Worm (Caenorhabditis elegans): ENCODE data around the gene pad-2.

The pad-2 gene

ce11 chrIII:10296904-10297303 lies 18.0 kb downstream of the pad-2 start:
- peak; percentile 67 for TF ChIP-seq nhr-85 (tag)
- no peak for TF ChIP-seq zag-1 (tag; optimal IDR thresholded peaks at IDR 0.05)
- TF ChIP-seq elt-3 (tag; optimal IDR thresholded peaks at IDR 0.05), result peak in 1 of 6 experiments; percentile 5

ce11 chrIII:10300078-10300477 lies 21.2 kb downstream of the pad-2 start, which contains the start of gene vglu-3:
vglu-3 (plus strand) TSS chrIII:10300378.
- TF ChIP-seq unc-130 (tag; optimal IDR thresholded peaks at IDR 0.05) (no peak), C16A3.4 (tag; optimal IDR thresholded peaks at IDR 0.05) (no peak), mef-2 (tag; optimal IDR thresholded peaks at IDR 0.05) (no peak), fkh-8 (tag; optimal IDR thresholded peaks at IDR 0.05) (no peak), nhr-20 (tag; optimal IDR thresholded peaks at IDR 0.05) (no peak)

- TF ChIP-seq lir-3 (tag; optimal IDR thresholded peaks at IDR 0.05; ENCODE audit: poor library complexity) (no peak), efl-1 (optimal IDR thresholded peaks at IDR 0.05) (no peak), efl-1 (GFP tag; optimal IDR thresholded peaks at IDR 0.05 in 1 of 2) (peak in 1 of 2 experiments; percentile 18), sptf-1 (tag; optimal IDR thresholded peaks at IDR 0.05) (no peak), elt-2 (tag; optimal IDR thresholded peaks at IDR 0.05) (peak; percentile 76), fkh-8 (tag; optimal IDR thresholded peaks at IDR 0.05) (no peak), efl-3 (GFP tag; optimal IDR thresholded peaks at IDR 0.05) (no peak), C04F5.9 (tag; optimal IDR thresholded peaks at IDR 0.05) (no peak)
Measured at ce11 chrIII:10305295-10305694, 26.4 kb downstream of the pad-2 start.

- TF ChIP-seq skn-1 (tag; optimal IDR thresholded peaks at IDR 0.05) (no peak), nhr-85 (tag) (peak; percentile 60), lin-39 (tag; optimal IDR thresholded peaks at IDR 0.05) (peak; percentile 15), egl-27 (tag; optimal IDR thresholded peaks at IDR 0.05) (no peak)
Measured at ce11 chrIII:10306049-10306448, 27.1 kb downstream of the pad-2 start, which contains the start of gene T07A5.1. T07A5.1 (minus strand) TSS chrIII:10306197.

- no peak for TF ChIP-seq mab-9 (GFP tag; IDR thresholded peaks at IDR 0.05)
- no peak for TF ChIP-seq fkh-4 (tag; optimal IDR thresholded peaks at IDR 0.05; ENCODE audit: borderline replicate concordance)
- no peak for TF ChIP-seq nhr-76 (tag; optimal IDR thresholded peaks at IDR 0.05)
- no peak for TF ChIP-seq nhr-77 (tag; optimal IDR thresholded peaks at IDR 0.05)
- no peak for TF ChIP-seq unc-30 (tag; optimal IDR thresholded peaks at IDR 0.05)
- TF ChIP-seq efl-1 (optimal IDR thresholded peaks at IDR 0.05), result no peak
- peak in 1 of 2 experiments; percentile 59 for TF ChIP-seq efl-1 (GFP tag; optimal IDR thresholded peaks at IDR 0.05 in 1 of 2)
Measured at ce11 chrIII:10311016-10311415, 32.1 kb downstream of the pad-2 start, which contains the start of gene T07A5.7. T07A5.7 (minus strand) TSS chrIII:10311116.

- TF ChIP-seq hlh-4 (tag; optimal IDR thresholded peaks at IDR 0.05) (no peak), nhr-237 (tag; optimal IDR thresholded peaks at IDR 0.05) (no peak), snu-23 (GFP tag; optimal IDR thresholded peaks at IDR 0.05) (no peak), lsy-2 (tag; optimal IDR thresholded peaks at IDR 0.05) (no peak), elt-2 (tag; optimal IDR thresholded peaks at IDR 0.05) (peak; percentile 10), F16B12.6 (tag; optimal IDR thresholded peaks at IDR 0.05) (no peak), efl-1 (optimal IDR thresholded peaks at IDR 0.05) (no peak), efl-1 (GFP tag; optimal IDR thresholded peaks at IDR 0.05 in 1 of 2) (peak in 1 of 2 experiments; percentile 1), irx-1 (tag; optimal IDR thresholded peaks at IDR 0.05) (no peak), aha-1 (tag; optimal IDR thresholded peaks at IDR 0.05) (no peak)
Measured at ce11 chrIII:10314234-10314633, 35.3 kb downstream of the pad-2 start.

ce11 chrIII:10316653-10317052 lies 37.7 kb downstream of the pad-2 start:
- peak; percentile 93 for TF ChIP-seq nhr-85 (tag)

Data from whole organism, L1 larva.